Fruit fly (Drosophila melanogaster) whole organism, wandering third instar larva: ENCODE results near the gene CG13059.

Experiments
- Abd-B ChIP-seq: fragments of >200 bp; optimal IDR thresholded peaks from 2 replicates; lab custom pipeline; 2017; ENCODE audit warnings: missing biosample characterization, missing genetic modification characterization
- CG32264 ChIP-seq: fragments of 200-800 bp; sonication (Bioruptor generic); optimal IDR thresholded peaks from 2 replicates; lab custom pipeline; 2016; ENCODE audit warnings: missing biosample characterization, missing genetic modification characterization
- CG9705 ChIP-seq: fragments of 200-800 bp; sonication (Bioruptor generic); optimal IDR thresholded peaks from 2 replicates; lab custom pipeline; 2018; ENCODE audit warnings: missing biosample characterization, mild to moderate bottlenecking, missing genetic modification characterization
- CrebA ChIP-seq: fragments of 200-800 bp; sonication (Bioruptor generic); optimal IDR thresholded peaks from 2 replicates; lab custom pipeline; 2016; ENCODE audit warnings: missing biosample characterization, mild to moderate bottlenecking, missing genetic modification characterization, borderline replicate concordance
- Dfd ChIP-seq: fragments of >200 bp; optimal IDR thresholded peaks from 2 replicates; lab custom pipeline; 2017; ENCODE audit warnings: missing biosample characterization, missing genetic modification characterization
- Dif ChIP-seq: fragments of 200-275, 200-300 bp; sonication (Bioruptor generic); optimal IDR thresholded peaks from 2 replicates; lab custom pipeline; 2018; ENCODE audit warnings: missing biosample characterization, missing genetic modification characterization; ENCODE audit not compliant: partially characterized antibody
- GATAd ChIP-seq: sonication (Bioruptor generic); optimal IDR thresholded peaks from 2 replicates; lab custom pipeline; 2016; ENCODE audit warnings: missing biosample characterization, missing genetic modification characterization
- HLH106 ChIP-seq: fragments of 200-800 bp; optimal IDR thresholded peaks from 3 replicates; lab custom pipeline; 2019; ENCODE audit warnings: missing biosample characterization, mild to moderate bottlenecking, missing genetic modification characterization, moderate library complexity
- Hnf4 ChIP-seq: fragments of 200-800 bp; sonication (Bioruptor generic); optimal IDR thresholded peaks from 2 replicates; lab custom pipeline; 2016; ENCODE audit warnings: missing biosample characterization, mild to moderate bottlenecking, missing genetic modification characterization
- Hr78 ChIP-seq: fragments of >200 bp; optimal IDR thresholded peaks from 2 replicates; lab custom pipeline; 2017; ENCODE audit warnings: missing biosample characterization, missing genetic modification characterization
- Hr83 ChIP-seq: fragments of 200-300 bp; sonication (Bioruptor generic); optimal IDR thresholded peaks from 2 replicates; lab custom pipeline; 2016; ENCODE audit warnings: missing biosample characterization, mild to moderate bottlenecking, missing genetic modification characterization, moderate library complexity; ENCODE audit not compliant: poor library complexity, severe bottlenecking
- Jra ChIP-seq: sonication (Bioruptor generic); optimal IDR thresholded peaks from 2 replicates; lab custom pipeline; 2016; ENCODE audit warnings: missing biosample characterization, missing genetic modification characterization
- Mio ChIP-seq: sonication (Bioruptor generic); optimal IDR thresholded peaks from 2 replicates; lab custom pipeline; 2016; ENCODE audit warnings: missing biosample characterization, missing genetic modification characterization
- Myc ChIP-seq: fragments of >200 bp; optimal IDR thresholded peaks from 2 replicates; lab custom pipeline; 2017
- N ChIP-seq: fragments of >200 bp; optimal IDR thresholded peaks from 2 replicates; lab custom pipeline; 2018; ENCODE audit warnings: missing biosample characterization, missing external identifiers, missing genetic modification characterization
- OdsH ChIP-seq: fragments of 200-800 bp; sonication (Bioruptor generic); optimal IDR thresholded peaks from 2 replicates; lab custom pipeline; 2016; ENCODE audit warnings: missing biosample characterization, mild to moderate bottlenecking, missing genetic modification characterization
- Rel ChIP-seq, 2 experiments: fragments of 200-800 bp; sonication (Bioruptor generic) in 1 of 2; optimal IDR thresholded peaks; 2 replicates in 1 of 2; 3 replicates in 1 of 2; lab custom pipeline; 2016 to 2019; ENCODE audit warnings: mild to moderate bottlenecking in 2 of 2, missing biosample characterization in 2 of 2, missing genetic modification characterization in 2 of 2, moderate library complexity in 1 of 2
- Sp1 ChIP-seq: fragments of 200-800 bp; sonication (Bioruptor generic); optimal IDR thresholded peaks from 3 replicates; lab custom pipeline; 2019; ENCODE audit warnings: missing biosample characterization, mild to moderate bottlenecking, missing genetic modification characterization, moderate library complexity
- Vsx2 ChIP-seq: fragments of 200-300, 225-300 bp; sonication (Bioruptor generic); optimal IDR thresholded peaks from 2 replicates; lab custom pipeline; 2018; ENCODE audit warnings: missing biosample characterization, missing genetic modification characterization; ENCODE audit not compliant: partially characterized antibody
- br ChIP-seq: fragments of 200-800 bp; sonication (Bioruptor generic); optimal IDR thresholded peaks from 2 replicates; lab custom pipeline; 2016; ENCODE audit warnings: missing biosample characterization, missing genetic modification characterization
- brk ChIP-seq: fragments of 200-800 bp; sonication (Bioruptor generic); optimal IDR thresholded peaks from 2 replicates; lab custom pipeline; 2016; ENCODE audit warnings: missing biosample characterization, mild to moderate bottlenecking, missing genetic modification characterization
- dl ChIP-seq, 2 experiments: fragments of 175-275, 200-275 bp in 1 of 2; fragments of 200-275 bp in 1 of 2; sonication (Bioruptor generic); optimal IDR thresholded peaks; lab custom pipeline; 2018; ENCODE audit warnings: mild to moderate bottlenecking in 2 of 2, missing biosample characterization in 2 of 2, missing genetic modification characterization in 2 of 2, moderate library complexity in 2 of 2; ENCODE audit not compliant: partially characterized antibody in 2 of 2, insufficient read depth in 1 of 2
- dmrt93B ChIP-seq: fragments of 200-800 bp; sonication (Bioruptor generic); optimal IDR thresholded peaks from 2 replicates; lab custom pipeline; 2018; ENCODE audit warnings: missing biosample characterization, mild to moderate bottlenecking, missing genetic modification characterization
- dsf ChIP-seq: sonication (Bioruptor generic); optimal IDR thresholded peaks from 2 replicates; lab custom pipeline; 2016; ENCODE audit warnings: missing biosample characterization, missing genetic modification characterization, borderline replicate concordance
- ey ChIP-seq: fragments of 200-800 bp; sonication (Bioruptor generic); optimal IDR thresholded peaks from 2 replicates; lab custom pipeline; 2016; ENCODE audit warnings: missing biosample characterization, missing genetic modification characterization
- foxo ChIP-seq, 2 experiments: fragments of 200-800 bp; sonication (Bioruptor generic); optimal IDR thresholded peaks; 2 replicates in 1 of 2; 3 replicates in 1 of 2; lab custom pipeline; 2016 to 2017; ENCODE audit warnings: missing biosample characterization in 2 of 2, missing genetic modification characterization in 2 of 2
- fru ChIP-seq: fragments of 200-800 bp; sonication (Bioruptor generic); optimal IDR thresholded peaks from 3 replicates; lab custom pipeline; 2016; ENCODE audit warnings: missing biosample characterization, mild to moderate bottlenecking, missing genetic modification characterization
- h ChIP-seq: fragments of 200-800 bp; sonication (Bioruptor generic); optimal IDR thresholded peaks from 3 replicates; lab custom pipeline; 2016; ENCODE audit warnings: missing biosample characterization, mild to moderate bottlenecking, missing genetic modification characterization
- jim ChIP-seq: fragments of 175-275, 200-325 bp; sonication (Bioruptor generic); optimal IDR thresholded peaks from 2 replicates; lab custom pipeline; 2016; ENCODE audit warnings: missing biosample characterization, mild to moderate bottlenecking, missing genetic modification characterization
- lola ChIP-seq: fragments of >200 bp; optimal IDR thresholded peaks from 2 replicates; lab custom pipeline; 2017; ENCODE audit warnings: missing biosample characterization, missing genetic modification characterization
- pan ChIP-seq: fragments of >200 bp; optimal IDR thresholded peaks from 2 replicates; lab custom pipeline; 2017
- psq ChIP-seq: fragments of 200-800 bp; sonication (Bioruptor generic); optimal IDR thresholded peaks from 3 replicates; lab custom pipeline; 2017; ENCODE audit warnings: missing biosample characterization, mild to moderate bottlenecking, missing genetic modification characterization, moderate library complexity
- rgr ChIP-seq: fragments of 200-800 bp; sonication (Bioruptor generic); optimal IDR thresholded peaks from 3 replicates; lab custom pipeline; 2016; ENCODE audit warnings: missing biosample characterization, mild to moderate bottlenecking, missing genetic modification characterization
- sage ChIP-seq: fragments of 200-800 bp; sonication (Bioruptor generic); optimal IDR thresholded peaks from 2 replicates; lab custom pipeline; 2016; ENCODE audit warnings: missing biosample characterization, mild to moderate bottlenecking, missing genetic modification characterization
- sv ChIP-seq: fragments of 200-800 bp; sonication (Bioruptor generic); optimal IDR thresholded peaks from 3 replicates; lab custom pipeline; 2016; ENCODE audit warnings: missing biosample characterization, missing genetic modification characterization
- tai ChIP-seq: sonication (Bioruptor generic); optimal IDR thresholded peaks from 2 replicates; lab custom pipeline; 2016; ENCODE audit warnings: missing biosample characterization, missing genetic modification characterization
- usp ChIP-seq: fragments of >200 bp; optimal IDR thresholded peaks from 2 replicates; lab custom pipeline; 2017; ENCODE audit warnings: missing biosample characterization, missing genetic modification characterization
- woc ChIP-seq: sonication (Bioruptor generic); optimal IDR thresholded peaks from 2 replicates; lab custom pipeline; 2016; ENCODE audit warnings: missing biosample characterization, mild to moderate bottlenecking, missing genetic modification characterization

CG13059 gene

dm6 chr3L:16359219-16359748 lies 35.8 kb downstream of the CG13059 start, which contains the start of gene ringer:
TSS of gene ringer (minus strand) at chr3L:16359428.
- TF ChIP-seq psq (GFP tag; lab: Kevin White, UChicago) (no peak), pan (lab: Kevin White, UChicago) (no peak), Myc (no peak), Mio (GFP tag; lab: Kevin White, UChicago) (no peak), foxo (GFP tag; optimal IDR thresholded peaks at IDR 0.05; lab: Kevin White, UChicago) (no peak), GATAd (GFP tag; lab: Kevin White, UChicago) (no peak), jim (no peak), dmrt93B (no peak)

dm6 chr3L:16359795-16360194 lies 36.3 kb downstream of the CG13059 start:
- no peak for TF ChIP-seq Dfd (GFP tag; lab: Kevin White, UChicago)
- peak; percentile 1 for TF ChIP-seq Hr83 (GFP tag; lab: Kevin White, UChicago)
- peak; percentile 1 for TF ChIP-seq brk (GFP tag; lab: Kevin White, UChicago)
- peak; percentile 16 for TF ChIP-seq rgr
- TF ChIP-seq sage (GFP tag; lab: Kevin White, UChicago): no peak
- no peak for TF ChIP-seq woc (GFP tag; lab: Kevin White, UChicago)

- TF ChIP-seq foxo (GFP tag; optimal IDR thresholded peaks at IDR 0.05; lab: Kevin White, UChicago): peak in 1 of 2 experiments; percentile 61
- peak; percentile 25 for TF ChIP-seq dmrt93B
- no peak for TF ChIP-seq Jra (GFP tag; lab: Kevin White, UChicago)
- no peak for TF ChIP-seq N (GFP tag; lab: Kevin White, UChicago)
- TF ChIP-seq rgr: peak; percentile 56
- TF ChIP-seq psq (GFP tag; lab: Kevin White, UChicago): peak; percentile 53
- TF ChIP-seq Hr83 (GFP tag; lab: Kevin White, UChicago): no peak
- peak; percentile 59 for TF ChIP-seq OdsH
- TF ChIP-seq woc (GFP tag; lab: Kevin White, UChicago): peak; percentile 35
- TF ChIP-seq sv (GFP tag; lab: Kevin White, UChicago): no peak
- no peak for TF ChIP-seq Dfd (GFP tag; lab: Kevin White, UChicago)
- peak; percentile 57 for TF ChIP-seq ey (GFP tag; lab: Kevin White, UChicago)
- no peak for TF ChIP-seq Rel (GFP tag; optimal IDR thresholded peaks at IDR 0.05; lab: Kevin White, UChicago)
- TF ChIP-seq Rel (tag; optimal IDR thresholded peaks at IDR 0.05; lab: Kevin White, UChicago): no peak
- TF ChIP-seq dsf: no peak
- no peak for TF ChIP-seq CG32264
- no peak for TF ChIP-seq CrebA (GFP tag; lab: Kevin White, UChicago)
- TF ChIP-seq lola: no peak
- TF ChIP-seq dl (GFP tag; optimal IDR thresholded peaks at IDR 0.05; lab: Kevin White, UChicago; ENCODE audit: insufficient read depth in 1 of 2, partially characterized antibody in 2 of 2): no peak
- no peak for TF ChIP-seq brk (GFP tag; lab: Kevin White, UChicago)
- TF ChIP-seq Vsx2 (GFP tag; lab: Kevin White, UChicago): no peak
- TF ChIP-seq h (GFP tag; lab: Kevin White, UChicago): peak; percentile 69
- TF ChIP-seq Abd-B: no peak
- no peak for TF ChIP-seq Myc
- TF ChIP-seq fru (GFP tag; lab: Kevin White, UChicago): peak; percentile 73
- no peak for TF ChIP-seq GATAd (GFP tag; lab: Kevin White, UChicago)
- no peak for TF ChIP-seq usp
- no peak for TF ChIP-seq jim
- TF ChIP-seq tai (GFP tag; lab: Kevin White, UChicago): no peak
- no peak for TF ChIP-seq Dif (GFP tag; lab: Kevin White, UChicago)
- no peak for TF ChIP-seq Mio (GFP tag; lab: Kevin White, UChicago)
- TF ChIP-seq sage (GFP tag; lab: Kevin White, UChicago): no peak
- TF ChIP-seq Hnf4 (GFP tag; lab: Kevin White, UChicago): no peak
- TF ChIP-seq pan (lab: Kevin White, UChicago): no peak
- peak; percentile 51 for TF ChIP-seq br (GFP tag; lab: Kevin White, UChicago)
- TF ChIP-seq HLH106 (tag; lab: Kevin White, UChicago): peak; percentile 74
- TF ChIP-seq Hr78 (GFP tag; lab: Kevin White, UChicago): no peak
- TF ChIP-seq CG9705 (GFP tag; lab: Kevin White, UChicago): peak; percentile 15
- TF ChIP-seq Sp1 (GFP tag; lab: Kevin White, UChicago): peak; percentile 78
- TF ChIP-seq, all 38 proteins: peak for 13
Measured at dm6 chr3L:16361200-16361815, 37.8 kb downstream of the CG13059 start.
